Worm (Caenorhabditis elegans) whole organism, mixed stage, embryonic: ENCODE measurements around the gene cyy-1.

Source experiments
- ceh-39 ChIP-seq: fragments of 150-350 bp; optimal IDR thresholded peaks from 2 replicates; lab custom pipeline; 2014; ENCODE audit warnings: missing biosample characterization, missing genetic modification characterization
- ceh-83 ChIP-seq: fragments of 200-800 bp; sonication (Bioruptor generic); optimal IDR thresholded peaks from 2 replicates; lab custom pipeline; 2018; ENCODE audit warnings: mild to moderate bottlenecking, missing genetic modification characterization, missing compliant biosample characterization
- ces-1 ChIP-seq: fragments of 150-350 bp; optimal IDR thresholded peaks from 2 replicates; lab custom pipeline; 2014; ENCODE audit warnings: missing biosample characterization, missing genetic modification reagents, missing genetic modification characterization
- elt-1 ChIP-seq: sonication (generic microtip); optimal IDR thresholded peaks from 2 replicates; lab custom pipeline; 2017; ENCODE audit warnings: missing genetic modification characterization, mild to moderate bottlenecking, missing compliant biosample characterization, antibody characterized with exemption, moderate library complexity, borderline replicate concordance; ENCODE audit not compliant: insufficient read depth
- lsy-2 ChIP-seq: fragments of 150-350 bp; optimal IDR thresholded peaks from 2 replicates; lab custom pipeline; 2014; ENCODE audit warnings: missing biosample characterization, missing genetic modification characterization
- mep-1 ChIP-seq: fragments of 150-350 bp; optimal IDR thresholded peaks from 2 replicates; lab custom pipeline; 2017; ENCODE audit warnings: missing biosample characterization, missing genetic modification reagents, missing genetic modification characterization, inconsistent platforms
- pha-4 ChIP-seq: fragments of 150-350 bp; optimal IDR thresholded peaks from 2 replicates; lab custom pipeline; 2018; ENCODE audit warnings: missing biosample characterization, missing genetic modification reagents, missing genetic modification characterization
- sem-2 ChIP-seq: fragments of 200-800 bp; sonication (Bioruptor generic); optimal IDR thresholded peaks from 2 replicates; lab custom pipeline; 2018; ENCODE audit warnings: mild to moderate bottlenecking, missing genetic modification characterization, missing compliant biosample characterization
- snpc-4 ChIP-seq: fragments of 150-350 bp; optimal IDR thresholded peaks from 2 replicates; lab custom pipeline; 2014; ENCODE audit warnings: missing biosample characterization, missing genetic modification characterization
- unc-120 ChIP-seq: sonication (generic microtip); optimal IDR thresholded peaks from 2 replicates; lab custom pipeline; 2017; ENCODE audit warnings: missing genetic modification characterization, missing compliant biosample characterization; ENCODE audit not compliant: poor library complexity, severe bottlenecking
- unc-39 ChIP-seq: fragments of 150-350 bp; optimal IDR thresholded peaks from 2 replicates; lab custom pipeline; 2014; ENCODE audit warnings: missing biosample characterization, missing genetic modification characterization

cyy-1 gene

ce11 chrIII:8457605-8458004, 51.9 kb downstream of the cyy-1 start:
- TF ChIP-seq ces-1 (no peak), elt-1 (tag; lab: Kevin White, UChicago) (no peak), lsy-2 (tag; lab: Kevin White, UChicago) (no peak), unc-39 (tag; lab: Kevin White, UChicago) (no peak), unc-120 (tag; lab: Kevin White, UChicago) (no peak), sem-2 (GFP tag; lab: Kevin White, UChicago) (no peak), ceh-83 (no peak), pha-4 (tag; lab: Kevin White, UChicago) (no peak), mep-1 (tag; lab: Kevin White, UChicago) (no peak), ceh-39 (tag; lab: Kevin White, UChicago) (no peak), snpc-4 (no peak)
